Worm (Caenorhabditis elegans) whole organism, young adult: ENCODE measurements around the gene sra-39.

ENCODE experiments used
- D2030.7 ChIP-seq: fragments of 200-800 bp; sonication (Bioruptor generic); IDR thresholded peaks from 2 replicates; pipeline ENCODE4 v1.3.6; 2022; ENCODE audit warnings: missing genetic modification reagents, missing genetic modification characterization, missing compliant biosample characterization
- F23B12.7 ChIP-seq: sonication (generic microtip); optimal IDR thresholded peaks from 2 replicates; lab custom pipeline; 2017; ENCODE audit warnings: missing genetic modification characterization, mild to moderate bottlenecking, missing compliant biosample characterization, antibody characterized with exemption, moderate library complexity; ENCODE audit not compliant: insufficient read depth
- F57C9.4 ChIP-seq: sonication (generic microtip); optimal IDR thresholded peaks from 2 replicates; lab custom pipeline; 2017; ENCODE audit warnings: mild to moderate bottlenecking, missing genetic modification characterization, missing compliant biosample characterization
- ekl-4 ChIP-seq: fragments of 200-800 bp; sonication (Bioruptor generic); IDR thresholded peaks from 2 replicates; pipeline ENCODE4 v1.3.6; 2022; ENCODE audit warnings: missing genetic modification reagents, missing genetic modification characterization, missing compliant biosample characterization
- nhr-120 ChIP-seq: fragments of 200-800 bp; sonication (Bioruptor generic); IDR thresholded peaks from 2 replicates; pipeline ENCODE4 v1.3.6; 2022; ENCODE audit warnings: missing genetic modification characterization, missing compliant biosample characterization
- nhr-179 ChIP-seq: sonication (generic microtip); optimal IDR thresholded peaks from 2 replicates; lab custom pipeline; 2016; ENCODE audit warnings: mild to moderate bottlenecking, missing genetic modification characterization, missing compliant biosample characterization
- unc-130 ChIP-seq: sonication (generic microtip); optimal IDR thresholded peaks from 2 replicates; lab custom pipeline; 2016; ENCODE audit warnings: missing genetic modification reagents, missing genetic modification characterization, missing compliant biosample characterization
- unc-62 ChIP-seq: fragments of 150-350 bp; optimal IDR thresholded peaks from 2 replicates; lab custom pipeline; 2014; ENCODE audit warnings: missing biosample characterization, missing genetic modification reagents, missing genetic modification characterization

DNA sequence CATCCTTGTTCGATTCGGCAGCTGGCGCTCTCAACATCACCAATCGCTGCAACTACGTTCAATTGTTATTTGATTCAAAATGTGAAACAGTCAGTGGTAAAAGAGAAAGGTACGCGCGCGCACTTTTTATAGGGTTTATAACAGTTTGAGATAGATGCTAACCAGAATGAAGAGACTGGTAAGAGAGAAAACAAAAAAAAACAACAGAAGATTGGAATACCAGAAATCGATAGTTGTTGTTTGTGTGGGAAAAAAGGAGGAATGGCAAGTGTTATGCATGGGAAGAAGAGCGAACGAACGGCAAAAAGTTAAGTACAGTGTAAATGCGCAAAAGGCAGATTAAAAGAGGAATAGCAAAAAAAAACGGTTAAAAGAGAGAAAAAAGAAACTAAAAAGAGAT, 6.6 kb upstream of the sra-39 start, which contains the start of gene Y26E6A.3:
- TF ChIP-seq unc-130 (no peak), F57C9.4 (tag; lab: Kevin White, UChicago) (no peak), F23B12.7 (no peak), nhr-120 (no peak), nhr-179 (tag; lab: Kevin White, UChicago) (no peak), D2030.7 (GFP tag; lab: Robert Waterston, UW) (no peak), ekl-4 (GFP tag; lab: Robert Waterston, UW) (no peak), unc-62 (no peak)
